Worm (Caenorhabditis elegans) whole organism, L1 larva: ENCODE measurements around the gene clec-219.

Experiments used
- Y116A8C.19 ChIP-seq: sonication (generic microtip); optimal IDR thresholded peaks from 2 replicates; lab custom pipeline; 2016; ENCODE audit warnings: missing compliant biosample characterization, missing genetic modification characterization, borderline replicate concordance
- ama-1 ChIP-seq: fragments of 150-350 bp; optimal IDR thresholded peaks from 2 replicates; lab custom pipeline; 2014
- egl-13 ChIP-seq: sonication (generic microtip); optimal IDR thresholded peaks from 2 replicates; lab custom pipeline; 2016; ENCODE audit warnings: missing genotype, missing genetic modification reagents, missing genetic modification characterization, missing compliant biosample characterization
- ets-5 ChIP-seq: fragments of 200-800 bp; sonication (Bioruptor generic); IDR thresholded peaks from 2 replicates; pipeline ENCODE4 v1.3.6; 2022; ENCODE audit warnings: missing genetic modification characterization, missing compliant biosample characterization
- fkh-10 ChIP-seq: sonication (generic microtip); optimal IDR thresholded peaks from 2 replicates; lab custom pipeline; 2017; ENCODE audit warnings: missing biosample characterization, missing genetic modification reagents, missing genetic modification characterization
- lin-35 ChIP-seq, 2 experiments: fragments of 150-350 bp; optimal IDR thresholded peaks; 2 replicates each; lab custom pipeline; 2014; ENCODE audit warnings: missing biosample characterization in 2 of 2, missing genetic modification characterization in 2 of 2, missing genetic modification reagents in 2 of 2
- lin-39 ChIP-seq: fragments of 150-350 bp; optimal IDR thresholded peaks from 2 replicates; lab custom pipeline; 2014; ENCODE audit warnings: missing biosample characterization, missing genetic modification reagents, missing genetic modification characterization
- nhr-90 ChIP-seq: sonication (generic microtip); optimal IDR thresholded peaks from 2 replicates; lab custom pipeline; 2016; ENCODE audit warnings: mild to moderate bottlenecking, missing genetic modification characterization, missing compliant biosample characterization; ENCODE audit not compliant: poor library complexity

- TF ChIP-seq ets-5 (GFP tag; lab: Robert Waterston, UW) (no peak), Y116A8C.19 (tag; lab: Kevin White, UChicago) (no peak), ama-1 (lab: Kevin White, UChicago) (no peak), nhr-90 (tag; lab: Kevin White, UChicago) (no peak), lin-39 (tag; lab: Kevin White, UChicago) (no peak), lin-35 (GFP tag; optimal IDR thresholded peaks at IDR 0.05; lab: Kevin White, UChicago) (peak in 1 of 2 experiments; percentile 11), fkh-10 (GFP tag; lab: Kevin White, UChicago) (no peak), egl-13 (tag; lab: Kevin White, UChicago) (no peak)
Observed at ce11 chrV:8271995-8272394, 46.2 kb upstream of the clec-219 start, which contains the start of gene asp-5.
